Fruit fly (Drosophila melanogaster) whole organism, pupa: ENCODE results near the gene pont.

Source experiments
- CG12605 ChIP-seq: fragments of 200-800 bp; sonication (Bioruptor generic); IDR thresholded peaks from 2 replicates; pipeline ENCODE4 v1.3.6; 2022; ENCODE audit warnings: missing biosample characterization, missing genetic modification characterization
- CG13204 ChIP-seq: fragments of 200-800 bp; sonication (Bioruptor generic); optimal IDR thresholded peaks from 2 replicates; lab custom pipeline; 2018; ENCODE audit warnings: missing biosample characterization, mild to moderate bottlenecking, missing genetic modification characterization, moderate library complexity
- CG32121 ChIP-seq: fragments of 200-800 bp; sonication (Bioruptor generic); IDR thresholded peaks from 2 replicates; pipeline ENCODE4 v1.3.6; 2022; ENCODE audit warnings: missing biosample characterization, missing genetic modification characterization
- CG34367 ChIP-seq: fragments of 200-800 bp; sonication (Bioruptor generic); optimal IDR thresholded peaks from 2 replicates; lab custom pipeline; 2018; ENCODE audit warnings: missing biosample characterization, mild to moderate bottlenecking, missing genetic modification characterization
- CG8159 ChIP-seq: fragments of 200-800 bp; sonication (Bioruptor generic); optimal IDR thresholded peaks from 3 replicates; lab custom pipeline; 2018; ENCODE audit warnings: missing biosample characterization, mild to moderate bottlenecking, missing genetic modification characterization, moderate library complexity
- CG8301 ChIP-seq: fragments of 200-800 bp; sonication (Bioruptor generic); optimal IDR thresholded peaks from 2 replicates; lab custom pipeline; 2018; ENCODE audit warnings: missing biosample characterization, mild to moderate bottlenecking, missing genetic modification characterization
- CG9948 ChIP-seq: fragments of 200-800 bp; sonication (Bioruptor generic); optimal IDR thresholded peaks from 2 replicates; lab custom pipeline; 2018; ENCODE audit warnings: missing biosample characterization, mild to moderate bottlenecking, missing genetic modification characterization, moderate library complexity
- EcR ChIP-seq: fragments of 200-800 bp; sonication (Bioruptor generic); optimal IDR thresholded peaks from 3 replicates; lab custom pipeline; 2019; ENCODE audit warnings: missing biosample characterization, missing genetic modification characterization, mild to moderate bottlenecking, moderate library complexity, missing genetic modification reagents
- Ets98B ChIP-seq: fragments of 200-800 bp; sonication (Bioruptor generic); IDR thresholded peaks from 2 replicates; pipeline ENCODE4 v1.3.6; 2022; ENCODE audit warnings: missing biosample characterization, missing genetic modification characterization
- Pif1A ChIP-seq: fragments of 200-800 bp; sonication (Bioruptor generic); optimal IDR thresholded peaks from 3 replicates; lab custom pipeline; 2016; ENCODE audit warnings: missing biosample characterization, missing genetic modification characterization
- Pif1B ChIP-seq: fragments of 200-800 bp; sonication (Bioruptor generic); optimal IDR thresholded peaks from 3 replicates; lab custom pipeline; 2016; ENCODE audit warnings: missing biosample characterization, missing genetic modification characterization
- fd96Ca ChIP-seq: fragments of 200-800 bp; sonication (Bioruptor generic); IDR thresholded peaks from 3 replicates; pipeline ENCODE4 v1.3.6; 2022; ENCODE audit warnings: missing biosample characterization, missing genetic modification characterization
- gl ChIP-seq: fragments of 200-800 bp; sonication (Bioruptor generic); optimal IDR thresholded peaks from 2 replicates; lab custom pipeline; 2018; ENCODE audit warnings: missing biosample characterization, mild to moderate bottlenecking, missing genetic modification characterization
- rn ChIP-seq: fragments of 200-800 bp; sonication (Bioruptor generic); IDR thresholded peaks from 2 replicates; pipeline ENCODE4 v1.3.6; 2022; ENCODE audit warnings: missing biosample characterization, missing genetic modification characterization

DNA sequence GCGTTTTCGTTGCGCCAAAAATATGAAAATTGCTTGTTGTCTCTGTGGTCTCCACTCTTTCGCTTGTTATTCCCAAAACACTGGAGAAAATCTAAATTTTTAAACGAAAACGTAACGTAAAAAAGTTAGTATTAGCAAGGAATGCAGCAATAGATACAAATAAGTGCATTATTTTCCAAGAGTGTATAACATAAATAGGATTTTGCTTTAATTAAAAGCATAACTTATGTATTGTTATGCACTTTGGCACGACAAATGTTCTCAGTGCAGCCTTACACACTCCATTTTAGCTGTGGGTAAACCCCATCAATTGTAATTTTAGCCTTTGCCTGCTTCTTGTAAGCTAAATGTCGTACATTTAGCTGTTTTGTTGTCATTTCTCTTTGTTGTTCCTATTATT, 14.1 kb downstream of the pont start:
- TF ChIP-seq Pif1B (GFP tag; lab: Kevin White, UChicago): no peak
- TF ChIP-seq CG32121 (GFP tag; lab: Robert Waterston, UW): no peak
- no peak for TF ChIP-seq gl (tag; lab: Kevin White, UChicago)
- peak; percentile 48 for TF ChIP-seq CG8301 (tag; lab: Kevin White, UChicago)
- no peak for TF ChIP-seq fd96Ca (GFP tag; lab: Robert Waterston, UW)
- TF ChIP-seq CG8159 (tag; lab: Kevin White, UChicago): peak; percentile 30
- no peak for TF ChIP-seq CG9948
- TF ChIP-seq Ets98B: 0 out of 2 replicates have a peak, but pooled peaks have one; percentile 12
- TF ChIP-seq CG12605: no peak
- TF ChIP-seq EcR (GFP tag; lab: Kevin White, UChicago): no peak
- no peak for TF ChIP-seq CG13204 (GFP tag; lab: Kevin White, UChicago)
- TF ChIP-seq Pif1A (GFP tag; lab: Kevin White, UChicago): no peak
- no peak for TF ChIP-seq rn (GFP tag; lab: Robert Waterston, UW)
- TF ChIP-seq CG34367 (tag; lab: Kevin White, UChicago): no peak
